Fruit fly (Drosophila melanogaster) whole organism, embryonic: ENCODE results near the gene CG17105.

Experiments used
- CG16779 ChIP-seq: fragments of 200-800 bp; sonication (Bioruptor generic); IDR thresholded peaks from 2 replicates; pipeline ENCODE4 v1.3.6; 2022; ENCODE audit warnings: missing biosample characterization, missing genetic modification characterization
- CG3995 ChIP-seq: fragments of 200-800 bp; sonication (Bioruptor generic); optimal IDR thresholded peaks from 3 replicates; lab custom pipeline; 2016; ENCODE audit warnings: missing biosample characterization, missing genetic modification characterization
- CG9437 ChIP-seq: fragments of 200-800 bp; sonication (Bioruptor generic); optimal IDR thresholded peaks from 2 replicates; lab custom pipeline; 2018; ENCODE audit warnings: missing biosample characterization, mild to moderate bottlenecking, missing genetic modification characterization
- Dad ChIP-seq: fragments of 200-800 bp; sonication (Bioruptor generic); optimal IDR thresholded peaks from 3 replicates; lab custom pipeline; 2016; ENCODE audit warnings: missing biosample characterization, missing genetic modification characterization
- Dll ChIP-seq: fragments of 200-800 bp; sonication (Bioruptor generic); IDR thresholded peaks from 4 replicates; pipeline ENCODE4 v1.3.6; 2022; ENCODE audit warnings: missing biosample characterization, missing genetic modification characterization; ENCODE audit not compliant: partially characterized antibody
- kni ChIP-seq: fragments of 200-800 bp; sonication (Bioruptor generic); optimal IDR thresholded peaks from 3 replicates; lab custom pipeline; 2017; ENCODE audit warnings: mild to moderate bottlenecking, missing biosample characterization, missing genetic modification reagents, missing genetic modification characterization

- TF ChIP-seq Dad: no peak
- no peak for TF ChIP-seq CG16779 (GFP tag; lab: Robert Waterston, UW)
- no peak for TF ChIP-seq kni (GFP tag; lab: Kevin White, UChicago)
- no peak for TF ChIP-seq CG3995 (GFP tag; lab: Kevin White, UChicago)
- TF ChIP-seq CG9437: no peak
- no peak for TF ChIP-seq Dll (GFP tag; lab: Robert Waterston, UW)
Observed at dm6 chr2L:10657981-10658380, 22.8 kb upstream of the CG17105 start, which contains the start of gene CG45690.
